Fruit fly (Drosophila melanogaster) whole organism, wandering third instar larva: ENCODE measurements around the gene mRpS21.

Experiments used
- Abd-B ChIP-seq: fragments of >200 bp; optimal IDR thresholded peaks from 2 replicates; lab custom pipeline; 2017; ENCODE audit warnings: missing biosample characterization, missing genetic modification characterization
- GATAd ChIP-seq: sonication (Bioruptor generic); optimal IDR thresholded peaks from 2 replicates; lab custom pipeline; 2016; ENCODE audit warnings: missing biosample characterization, missing genetic modification characterization
- Hr78 ChIP-seq: fragments of >200 bp; optimal IDR thresholded peaks from 2 replicates; lab custom pipeline; 2017; ENCODE audit warnings: missing biosample characterization, missing genetic modification characterization
- fru ChIP-seq: fragments of 200-800 bp; sonication (Bioruptor generic); optimal IDR thresholded peaks from 3 replicates; lab custom pipeline; 2016; ENCODE audit warnings: missing biosample characterization, mild to moderate bottlenecking, missing genetic modification characterization
- h ChIP-seq: fragments of 200-800 bp; sonication (Bioruptor generic); optimal IDR thresholded peaks from 3 replicates; lab custom pipeline; 2016; ENCODE audit warnings: missing biosample characterization, mild to moderate bottlenecking, missing genetic modification characterization
- psq ChIP-seq: fragments of 200-800 bp; sonication (Bioruptor generic); optimal IDR thresholded peaks from 3 replicates; lab custom pipeline; 2017; ENCODE audit warnings: missing biosample characterization, mild to moderate bottlenecking, missing genetic modification characterization, moderate library complexity
- usp ChIP-seq: fragments of >200 bp; optimal IDR thresholded peaks from 2 replicates; lab custom pipeline; 2017; ENCODE audit warnings: missing biosample characterization, missing genetic modification characterization

dm6 chr3R:13334007-13334406, 47.6 kb downstream of the mRpS21 start, which contains the start of gene PK2-R2:
- TF ChIP-seq fru (GFP tag; lab: Kevin White, UChicago) (no peak), psq (GFP tag; lab: Kevin White, UChicago) (no peak), Abd-B (GFP tag; lab: Kevin White, UChicago) (no peak), h (no peak), GATAd (GFP tag; lab: Kevin White, UChicago) (no peak), usp (no peak), Hr78 (no peak)
